Worm (Caenorhabditis elegans) whole organism, dauer: ENCODE measurements around the gene F31F6.2.

ENCODE experiments used
- unc-62 ChIP-seq: sonication (generic microtip); optimal IDR thresholded peaks from 2 replicates; lab custom pipeline; 2017; ENCODE audit warnings: missing biosample characterization, missing genetic modification reagents, missing genetic modification characterization

The F31F6.2 gene

ce11 chrX:14875668-14876067, 4.0 kb upstream of the F31F6.2 start, which contains the start of gene sssh-1:
TSS of gene sssh-1 (plus strand) at chrX:14875968.
- no peak for TF ChIP-seq unc-62 (GFP tag; lab: Kevin White, UChicago)

ce11 chrX:14872817-14873469, 1.3 kb upstream of the F31F6.2 start, which contains the start of gene F31F6.3:
TSS of gene F31F6.3 (minus strand) at chrX:14872867.
- TF ChIP-seq unc-62 (GFP tag; lab: Kevin White, UChicago), result no peak

- no peak for TF ChIP-seq unc-62 (GFP tag; lab: Kevin White, UChicago)
These were observed 3.5 kb downstream of the F31F6.2 start, which contains the start of gene F31F6.1 for ce11 chrX:14868200-14868599. TSS of gene F31F6.1 (minus strand) at chrX:14868300.

- TF ChIP-seq unc-62 (GFP tag; lab: Kevin White, UChicago), result no peak
These were observed 5.9 kb downstream of the F31F6.2 start, which contains the start of gene C27C12.3 for ce11 chrX:14865744-14866143. TSS of gene C27C12.3 (minus strand) at chrX:14865844.

ce11 chrX:14861752-14862151, 9.9 kb downstream of the F31F6.2 start, which contains the start of gene dmd-4:
TSS of gene dmd-4 (minus strand) at chrX:14861852.
- no peak for TF ChIP-seq unc-62 (GFP tag; lab: Kevin White, UChicago)

ce11 chrX:14853712-14854217, 17.9 kb downstream of the F31F6.2 start, which contains the start of the genes C27C12.1 and C27C12.4:
TSS of gene C27C12.1 (minus strand) at chrX:14853762.
TSS of gene C27C12.4 (plus strand) at chrX:14854086.
- no peak for TF ChIP-seq unc-62 (GFP tag; lab: Kevin White, UChicago)

ce11 chrX:14851904-14852303, 19.8 kb downstream of the F31F6.2 start:
- no peak for TF ChIP-seq unc-62 (GFP tag; lab: Kevin White, UChicago)

ce11 chrX:14849054-14849453, 22.6 kb downstream of the F31F6.2 start, which contains the start of gene acd-3:
TSS of gene acd-3 (plus strand) at chrX:14849275.
- TF ChIP-seq unc-62 (GFP tag; lab: Kevin White, UChicago), result no peak

- no peak for TF ChIP-seq unc-62 (GFP tag; lab: Kevin White, UChicago)
These were observed 26.0 kb downstream of the F31F6.2 start, which contains the start of gene egrh-1 for ce11 chrX:14845637-14846036. TSS of gene egrh-1 (plus strand) at chrX:14845937.

ce11 chrX:14844481-14844880, 27.2 kb downstream of the F31F6.2 start:
- no peak for TF ChIP-seq unc-62 (GFP tag; lab: Kevin White, UChicago)

- TF ChIP-seq unc-62 (GFP tag; lab: Kevin White, UChicago), result no peak
These were observed 28.8 kb downstream of the F31F6.2 start for ce11 chrX:14842846-14843369.

- TF ChIP-seq unc-62 (GFP tag; lab: Kevin White, UChicago), result no peak
These were observed 30.6 kb downstream of the F31F6.2 start for ce11 chrX:14841030-14841429.

- TF ChIP-seq unc-62 (GFP tag; lab: Kevin White, UChicago), result no peak
These were observed 33.3 kb downstream of the F31F6.2 start for ce11 chrX:14838339-14838738.

ce11 chrX:14831531-14831930, 40.1 kb downstream of the F31F6.2 start, which contains the start of gene dpf-2:
TSS of gene dpf-2 (plus strand) at chrX:14831831.
- no peak for TF ChIP-seq unc-62 (GFP tag; lab: Kevin White, UChicago)

- TF ChIP-seq unc-62 (GFP tag; lab: Kevin White, UChicago), result no peak
These were observed 42.9 kb downstream of the F31F6.2 start for ce11 chrX:14828766-14829165.

- no peak for TF ChIP-seq unc-62 (GFP tag; lab: Kevin White, UChicago)
These were observed 47.1 kb downstream of the F31F6.2 start, which contains the start of gene mbk-1 for ce11 chrX:14824490-14825050. TSS of gene mbk-1 (minus strand) at chrX:14824540.
